Fruit fly (Drosophila melanogaster): ENCODE measurements around the gene SmB.

SmB gene

dm6 chr2L:10408122-10408576 lies 18.3 kb downstream of the SmB start, which contains the start of the genes Ip259 and RpS27A (continued):
- TF ChIP-seq lbe (GFP tag; optimal IDR thresholded peaks at IDR 0.05): peak; percentile 61
- peak; percentile 71 for TF ChIP-seq tio (GFP tag; optimal IDR thresholded peaks at IDR 0.05)
- TF ChIP-seq D19B (GFP tag; optimal IDR thresholded peaks at IDR 0.05): peak; percentile 56
- TF ChIP-seq HLHmδ (GFP tag; optimal IDR thresholded peaks at IDR 0.05): peak; percentile 86
- TF ChIP-seq CG8281 (tag; optimal IDR thresholded peaks at IDR 0.05): peak; percentile 47
- no peak for TF ChIP-seq CG13894 (tag; optimal IDR thresholded peaks at IDR 0.05)
- TF ChIP-seq kay (GFP tag; optimal IDR thresholded peaks at IDR 0.05): no peak
- TF ChIP-seq CG10209 (GFP tag; optimal IDR thresholded peaks at IDR 0.05): peak; percentile 80
- TF ChIP-seq da (GFP tag; optimal IDR thresholded peaks at IDR 0.05): peak; percentile 95
- no peak for TF ChIP-seq wor (GFP tag; IDR thresholded peaks at IDR 0.05)
- no peak for TF ChIP-seq pan (optimal IDR thresholded peaks at IDR 0.05)
- TF ChIP-seq pan (GFP tag; optimal IDR thresholded peaks at IDR 0.05 in 1 of 2, IDR thresholded peaks at IDR 0.05 in 1 of 2): peak in 1 of 2 experiments; percentile 77
- TF ChIP-seq CG30020 (tag; optimal IDR thresholded peaks at IDR 0.05): peak; percentile 99
- peak; percentile 96 for TF ChIP-seq dm (GFP tag; optimal IDR thresholded peaks at IDR 0.05)
- TF ChIP-seq Lhr (GFP tag; optimal IDR thresholded peaks at IDR 0.05): peak; percentile 74
- peak; percentile 33 for TF ChIP-seq Hr3 (GFP tag; optimal IDR thresholded peaks at IDR 0.05)
- TF ChIP-seq Camta (GFP tag; optimal IDR thresholded peaks at IDR 0.05): peak; percentile 81
- TF ChIP-seq CrebB (tag; optimal IDR thresholded peaks at IDR 0.05): peak; percentile 73
- TF ChIP-seq Bteb2 (GFP tag; optimal IDR thresholded peaks at IDR 0.05): peak; percentile 55
- peak; percentile 81 for TF ChIP-seq CG3281 (GFP tag; optimal IDR thresholded peaks at IDR 0.05)
- peak; percentile 61 for TF ChIP-seq Antp (GFP tag; optimal IDR thresholded peaks at IDR 0.05)
- TF ChIP-seq YL-1 (GFP tag; optimal IDR thresholded peaks at IDR 0.05): peak; percentile 93
- TF ChIP-seq Vsx1 (GFP tag; optimal IDR thresholded peaks at IDR 0.05): peak; percentile 61
- TF ChIP-seq slbo (GFP tag; IDR thresholded peaks at IDR 0.05): peak; percentile 72
- peak; percentile 69 for TF ChIP-seq CG10654 (GFP tag; optimal IDR thresholded peaks at IDR 0.05)
- peak; percentile 53 for TF ChIP-seq Sry-β (GFP tag; optimal IDR thresholded peaks at IDR 0.05)
- peak; percentile 90 for TF ChIP-seq zfh1 (GFP tag; IDR thresholded peaks at IDR 0.05)
- no peak for TF ChIP-seq Dfd (GFP tag; optimal IDR thresholded peaks at IDR 0.05)
- TF ChIP-seq CG2120 (GFP tag; optimal IDR thresholded peaks at IDR 0.05): peak; percentile 56
- TF ChIP-seq Opbp (GFP tag; IDR thresholded peaks at IDR 0.05; ENCODE audit: partially characterized antibody): no peak; the same call in 2 of the 3 replicates
- TF ChIP-seq nerfin-2 (GFP tag; IDR thresholded peaks at IDR 0.05; ENCODE audit: partially characterized antibody): no peak
- peak; percentile 56 for TF ChIP-seq CG12219 (GFP tag; optimal IDR thresholded peaks at IDR 0.05)
- TF ChIP-seq CG8944 (GFP tag; optimal IDR thresholded peaks at IDR 0.05): no peak
- TF ChIP-seq CG2129 (GFP tag; IDR thresholded peaks at IDR 0.05; ENCODE audit: partially characterized antibody): no peak
- TF ChIP-seq CG17186 (GFP tag; optimal IDR thresholded peaks at IDR 0.05): peak; percentile 41
- TF ChIP-seq CG9932 (GFP tag; IDR thresholded peaks at IDR 0.05): no peak
- TF ChIP-seq grau (tag; optimal IDR thresholded peaks at IDR 0.05): peak; percentile 69
- TF ChIP-seq Hr39 (optimal IDR thresholded peaks at IDR 0.05): no peak
- no peak for TF ChIP-seq Hey (tag; optimal IDR thresholded peaks at IDR 0.05)
- TF ChIP-seq CG30431 (GFP tag; optimal IDR thresholded peaks at IDR 0.05): peak; percentile 69
- TF ChIP-seq CG16815 (GFP tag; optimal IDR thresholded peaks at IDR 0.05): peak; percentile 6
- peak; percentile 77 for TF ChIP-seq slou (GFP tag; optimal IDR thresholded peaks at IDR 0.05)
- no peak for TF ChIP-seq chinmo (GFP tag; IDR thresholded peaks at IDR 0.05; ENCODE audit: partially characterized antibody)
- peak; percentile 30 for TF ChIP-seq stwl (tag; optimal IDR thresholded peaks at IDR 0.05)
- TF ChIP-seq Stat92E (GFP tag; optimal IDR thresholded peaks at IDR 0.05): peak in 1 of 3 experiments; percentile 65
- TF ChIP-seq CG1233 (GFP tag; optimal IDR thresholded peaks at IDR 0.05): peak; percentile 89
- peak; percentile 85 for TF ChIP-seq CG12104 (GFP tag; optimal IDR thresholded peaks at IDR 0.05)
- TF ChIP-seq mam (GFP tag; optimal IDR thresholded peaks at IDR 0.05): peak; percentile 71
- peak; percentile 88 for TF ChIP-seq CG33213 (GFP tag; optimal IDR thresholded peaks at IDR 0.05)
- TF ChIP-seq ato (GFP tag; IDR thresholded peaks at IDR 0.05; ENCODE audit: partially characterized antibody): no peak
- TF ChIP-seq z (GFP tag; IDR thresholded peaks at IDR 0.05): no peak
